Worm (Caenorhabditis elegans) whole organism, young adult: ENCODE results near the gene fbxb-84.

Experiments used
- Y53G8AR.9 ChIP-seq: fragments of 200-800 bp; sonication (Bioruptor generic); conservative IDR thresholded peaks from 2 replicates; pipeline ENCODE4 v1.3.6; 2022; ENCODE audit warnings: missing genetic modification reagents, missing genetic modification characterization, missing compliant biosample characterization
- hrde-1 ChIP-seq: sonication (generic microtip); optimal IDR thresholded peaks from 2 replicates; lab custom pipeline; 2016; ENCODE audit warnings: missing genetic modification characterization, mild to moderate bottlenecking, missing compliant biosample characterization, moderate library complexity, missing genotype, missing genetic modification reagents, borderline replicate concordance
- madf-6 ChIP-seq: fragments of 200-800 bp; sonication (Bioruptor generic); IDR thresholded peaks from 2 replicates; pipeline ENCODE4 v1.3.6; 2022; ENCODE audit warnings: missing genetic modification reagents, missing genetic modification characterization, missing compliant biosample characterization
- somi-1 ChIP-seq: fragments of 200-800 bp; sonication (Bioruptor generic); optimal IDR thresholded peaks from 2 replicates; lab custom pipeline; 2018; ENCODE audit warnings: mild to moderate bottlenecking, missing genetic modification characterization, missing compliant biosample characterization
- unc-62 ChIP-seq: fragments of 150-350 bp; optimal IDR thresholded peaks from 2 replicates; lab custom pipeline; 2014; ENCODE audit warnings: missing biosample characterization, missing genetic modification reagents, missing genetic modification characterization

ce11 chrIII:169478-169877, 23.2 kb upstream of the fbxb-84 start, which contains the start of gene F40G9.18:
- TF ChIP-seq Y53G8AR.9 (no peak), somi-1 (no peak), hrde-1 (tag; lab: Kevin White, UChicago) (no peak), unc-62 (no peak), madf-6 (GFP tag; lab: Robert Waterston, UW) (no peak)
